Worm (Caenorhabditis elegans): ENCODE results near the gene alr-1.

ce11 chrX:11080170-11080728, 45.2 kb downstream of the alr-1 start, which contains the start of gene sulp-7:
- no peak for TF ChIP-seq mdt-29 (GFP tag; IDR thresholded peaks at IDR 0.05)
- TF ChIP-seq fos-1 (tag; optimal IDR thresholded peaks at IDR 0.05): no peak
- no peak for TF ChIP-seq unc-62 (GFP tag; optimal IDR thresholded peaks at IDR 0.05 in 1 of 2)
- TF ChIP-seq unc-62 (tag; optimal IDR thresholded peaks at IDR 0.05): no peak
- TF ChIP-seq nhr-77 (tag; optimal IDR thresholded peaks at IDR 0.05): no peak
- no peak for TF ChIP-seq mdl-1 (tag; optimal IDR thresholded peaks at IDR 0.05)
